Fruit fly (Drosophila melanogaster): Measurements from ENCODE around the gene CG14932.

Gene CG14932

DNA sequence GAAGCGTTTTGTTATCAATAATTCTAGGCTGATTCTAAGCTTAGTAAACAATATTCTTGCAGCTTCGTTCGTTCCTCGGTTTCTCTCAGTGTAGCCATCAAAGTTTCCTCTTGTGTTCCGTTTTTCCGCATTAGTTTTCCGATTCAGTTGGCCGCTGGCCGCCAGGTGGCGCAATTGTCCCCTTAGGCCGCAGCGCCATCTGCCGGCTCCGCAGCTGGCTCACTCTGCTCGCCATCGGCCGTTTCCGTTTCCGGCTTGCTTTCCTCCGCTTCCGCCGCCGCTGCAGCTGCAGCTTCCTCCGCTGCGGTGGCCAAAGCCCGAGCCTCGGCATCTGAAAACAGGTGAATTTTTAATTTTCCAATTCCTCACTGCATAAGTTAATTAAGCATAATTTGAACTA is 26.7 kb downstream of the CG14932 start (continued):
- peak; percentile 96 for TF ChIP-seq CG12236 (GFP tag; optimal IDR thresholded peaks at IDR 0.05)
- peak; percentile 93 for TF ChIP-seq NfI (GFP tag; optimal IDR thresholded peaks at IDR 0.05)
- peak; percentile 87 for TF ChIP-seq Gug (GFP tag; IDR thresholded peaks at IDR 0.05)
- peak; percentile 93 for TF ChIP-seq Antp (GFP tag; optimal IDR thresholded peaks at IDR 0.05)
- TF ChIP-seq dysf (GFP tag; IDR thresholded peaks at IDR 0.05): peak; percentile 86
- peak; percentile 44 for TF ChIP-seq run (tag; optimal IDR thresholded peaks at IDR 0.05)
- peak; percentile 92 for TF ChIP-seq TFAM (GFP tag; optimal IDR thresholded peaks at IDR 0.05)
- TF ChIP-seq CG7786 (GFP tag; optimal IDR thresholded peaks at IDR 0.05): peak; percentile 76
- TF ChIP-seq zf30C (GFP tag; optimal IDR thresholded peaks at IDR 0.05): peak; percentile 67
- peak; percentile 96 for TF ChIP-seq kni (GFP tag; optimal IDR thresholded peaks at IDR 0.05)
- TF ChIP-seq CG3407 (GFP tag; optimal IDR thresholded peaks at IDR 0.05): peak; percentile 95
- TF ChIP-seq danr (GFP tag; IDR thresholded peaks at IDR 0.05): peak; percentile 79
- peak; percentile 93 for TF ChIP-seq CG4854 (GFP tag; optimal IDR thresholded peaks at IDR 0.05)
- TF ChIP-seq bbx (GFP tag; IDR thresholded peaks at IDR 0.05; ENCODE audit: partially characterized antibody): no peak
- peak; percentile 92 for TF ChIP-seq ase (GFP tag; IDR thresholded peaks at IDR 0.05)
- peak; percentile 97 for TF ChIP-seq CG2202 (tag; optimal IDR thresholded peaks at IDR 0.05)
- TF ChIP-seq D (optimal IDR thresholded peaks at IDR 0.05): no peak
- TF ChIP-seq D (GFP tag; optimal IDR thresholded peaks at IDR 0.05): peak; percentile 98
- TF ChIP-seq ranshi (GFP tag; IDR thresholded peaks at IDR 0.05): peak; percentile 89
- TF ChIP-seq Ada2b (GFP tag; IDR thresholded peaks at IDR 0.05): peak; percentile 89
- peak; percentile 88 for TF ChIP-seq oc (tag; optimal IDR thresholded peaks at IDR 0.05)
- TF ChIP-seq chif (GFP tag; optimal IDR thresholded peaks at IDR 0.05): peak; percentile 95 to 96
- peak; percentile 68 for TF ChIP-seq CG10321 (GFP tag; IDR thresholded peaks at IDR 0.05)
- peak; percentile 31; the same call in 1 of the 2 replicates for TF ChIP-seq GATAe (GFP tag; conservative IDR thresholded peaks at IDR 0.05)
- peak; percentile 31; the same call in 1 of the 2 replicates for TF ChIP-seq Drgx (GFP tag; IDR thresholded peaks at IDR 0.05)
- peak; percentile 76 for TF ChIP-seq HLH54F (GFP tag; optimal IDR thresholded peaks at IDR 0.05)
- peak; percentile 77 for TF ChIP-seq D19A (tag; optimal IDR thresholded peaks at IDR 0.05)
- TF ChIP-seq dati (GFP tag; IDR thresholded peaks at IDR 0.05): peak; percentile 95
- peak; percentile 79 for TF ChIP-seq CG10565 (GFP tag; optimal IDR thresholded peaks at IDR 0.05)
- TF ChIP-seq Bteb2 (GFP tag; optimal IDR thresholded peaks at IDR 0.05): peak; percentile 83
- TF ChIP-seq ro (GFP tag; IDR thresholded peaks at IDR 0.05): peak; percentile 75
- peak; percentile 93 for TF ChIP-seq Side (GFP tag; optimal IDR thresholded peaks at IDR 0.05)
- peak; percentile 55 to 84 for TF ChIP-seq Hr51 (GFP tag; optimal IDR thresholded peaks at IDR 0.05)
- TF ChIP-seq fd102C (GFP tag; optimal IDR thresholded peaks at IDR 0.05): peak; percentile 98
- no peak for TF ChIP-seq hb (GFP tag; IDR thresholded peaks at IDR 0.05; ENCODE audit: partially characterized antibody)
- no peak for TF ChIP-seq Doc2 (GFP tag; IDR thresholded peaks at IDR 0.05)
- TF ChIP-seq Ravus (GFP tag; IDR thresholded peaks at IDR 0.05): peak; percentile 64
- TF ChIP-seq Aef1 (GFP tag; IDR thresholded peaks at IDR 0.05): peak; percentile 78
- peak; percentile 63; the same call in 2 of the 3 replicates for TF ChIP-seq CG7357 (GFP tag; IDR thresholded peaks at IDR 0.05)
- TF ChIP-seq Asciz (GFP tag; optimal IDR thresholded peaks at IDR 0.05): peak; percentile 97
- peak; percentile 78 for TF ChIP-seq CG12155 (GFP tag; optimal IDR thresholded peaks at IDR 0.05)
- peak; percentile 98 for TF ChIP-seq NC2β (GFP tag; optimal IDR thresholded peaks at IDR 0.05)
- TF ChIP-seq z (GFP tag; IDR thresholded peaks at IDR 0.05): peak; percentile 77
- peak; percentile 89 for TF ChIP-seq Fer3 (tag; optimal IDR thresholded peaks at IDR 0.05)
- TF ChIP-seq Taf1 (GFP tag; IDR thresholded peaks at IDR 0.05): peak; percentile 43; the same call in 1 of the 2 replicates
- TF ChIP-seq tx (GFP tag; optimal IDR thresholded peaks at IDR 0.05): peak; percentile 75
- TF ChIP-seq Hmr (GFP tag; optimal IDR thresholded peaks at IDR 0.05): peak; percentile 95
- TF ChIP-seq H15 (GFP tag; IDR thresholded peaks at IDR 0.05): peak; percentile 94
- peak; percentile 65 for TF ChIP-seq Dek (tag; optimal IDR thresholded peaks at IDR 0.05)
- peak; percentile 94 for TF ChIP-seq CG8944 (GFP tag; optimal IDR thresholded peaks at IDR 0.05)
- TF ChIP-seq corto (GFP tag; optimal IDR thresholded peaks at IDR 0.05): no peak
- TF ChIP-seq sr (GFP tag; IDR thresholded peaks at IDR 0.05): peak; percentile 95; the same call in 2 of the 3 replicates

Measured in whole organism, embryonic.